Fruit fly (Drosophila melanogaster) Kc167 (cell line): ENCODE measurements around the gene CG33791.

Source experiments
- Myc ChIP-seq: fragments of >200 bp; optimal IDR thresholded peaks from 2 replicates; lab custom pipeline; 2017; ENCODE audit warnings: missing external identifiers
- Sin3A ChIP-seq: fragments of >200 bp; optimal IDR thresholded peaks from 2 replicates; lab custom pipeline; 2018; ENCODE audit warnings: missing external identifiers
- h ChIP-seq: fragments of >200 bp; optimal IDR thresholded peaks from 3 replicates; lab custom pipeline; 2018; ENCODE audit warnings: missing external identifiers
- insv ChIP-seq: fragments of >200 bp; optimal IDR thresholded peaks from 3 replicates; lab custom pipeline; 2018; ENCODE audit warnings: missing external identifiers
- psq ChIP-seq: fragments of >200 bp; optimal IDR thresholded peaks from 2 replicates; lab custom pipeline; 2017; ENCODE audit warnings: missing external identifiers
- ttk ChIP-seq: sonication (Bioruptor generic); optimal IDR thresholded peaks from 2 replicates; lab custom pipeline; 2017; ENCODE audit warnings: missing external identifiers

The CG33791 gene

dm6 chr3L:1637652-1638051 lies 34.9 kb downstream of the CG33791 start, which contains the start of gene nSyb:
TSS of gene nSyb (minus strand) at chr3L:1637752.
- no peak for TF ChIP-seq h (lab: Kevin White, UChicago)
- TF ChIP-seq insv (lab: Kevin White, UChicago) = no peak
- TF ChIP-seq ttk (lab: Kevin White, UChicago) = no peak
- no peak for TF ChIP-seq Myc (lab: Kevin White, UChicago)
- TF ChIP-seq Sin3A = no peak
- no peak for TF ChIP-seq psq (lab: Kevin White, UChicago)

DNA sequence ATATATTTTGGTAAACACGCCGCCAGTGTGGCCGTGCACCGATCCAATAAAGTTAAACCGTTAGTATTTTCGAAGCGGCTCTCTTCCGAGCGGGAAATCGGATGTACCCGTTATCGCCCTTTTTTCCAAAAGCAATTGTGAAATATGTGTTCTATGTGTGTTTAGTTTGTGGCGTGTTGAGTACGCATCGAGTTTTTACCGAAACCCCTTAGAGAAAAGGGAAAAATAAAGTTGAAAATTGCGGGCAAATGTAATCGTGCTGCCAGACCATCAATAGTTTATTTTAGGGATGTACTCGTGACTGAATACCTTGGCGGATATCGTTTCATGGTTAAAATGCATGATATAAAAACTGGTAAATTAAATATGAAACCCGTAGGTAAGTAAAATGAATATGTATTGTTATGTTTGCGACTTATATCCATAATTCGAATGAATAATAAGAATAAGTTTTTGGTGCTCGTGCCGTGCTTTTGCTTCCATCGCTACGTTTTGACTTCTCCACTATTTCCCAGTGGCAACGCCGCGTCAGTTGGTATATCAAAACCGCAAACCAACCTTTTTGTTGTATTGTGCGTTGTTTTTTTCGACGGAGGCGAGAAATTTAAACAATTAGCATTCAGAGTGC lies 36.5 kb downstream of the CG33791 start, which contains the start of the genes Mettl2 and Bgb:
Mettl2 (minus strand) TSS at position 51 of the 628 bp plus-strand sequence.
Bgb (plus strand) TSS at position 527 of the 628 bp plus-strand sequence.
- TF ChIP-seq h (lab: Kevin White, UChicago) (no peak), Sin3A (no peak), Myc (lab: Kevin White, UChicago) (no peak), insv (lab: Kevin White, UChicago) (no peak), ttk (lab: Kevin White, UChicago) (no peak), psq (lab: Kevin White, UChicago) (no peak)

DNA sequence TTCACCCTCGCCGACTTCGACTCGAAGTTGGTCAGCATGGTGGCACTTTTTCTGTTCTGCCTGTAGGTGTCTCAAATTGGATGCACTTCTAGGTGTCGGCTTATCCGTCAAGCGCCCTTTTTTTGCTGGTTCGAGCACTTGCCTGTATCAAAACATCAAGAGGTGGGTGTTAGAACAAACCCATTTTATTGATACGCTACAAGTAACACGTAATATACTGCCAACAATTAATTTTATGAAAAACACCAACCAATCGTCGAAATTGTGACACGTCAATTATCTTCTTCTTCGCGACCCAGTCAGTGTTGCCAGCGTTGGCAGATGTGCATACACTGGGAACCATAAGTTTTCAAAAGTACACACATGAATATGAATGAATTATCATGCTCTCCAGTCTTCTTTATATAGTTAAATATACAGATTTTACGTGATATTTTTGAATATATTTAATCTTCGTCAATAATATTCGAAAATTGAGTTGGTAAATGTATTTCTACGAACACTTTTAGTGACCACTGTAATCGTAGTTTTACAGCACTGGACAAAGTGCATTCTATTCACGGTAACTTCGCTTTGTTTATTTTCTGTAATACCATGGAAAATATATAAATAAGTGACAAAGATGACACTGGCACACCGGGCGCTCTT lies 42.3 kb downstream of the CG33791 start, which contains the start of the genes alphaCOP and CG13919:
alphaCOP (minus strand) TSS at position 280 of the 648 bp plus-strand sequence.
CG13919 (plus strand) TSS at position 548 of the 648 bp plus-strand sequence.
- no peak for TF ChIP-seq psq (lab: Kevin White, UChicago)
- TF ChIP-seq Sin3A = no peak
- TF ChIP-seq ttk (lab: Kevin White, UChicago) = no peak
- TF ChIP-seq Myc (lab: Kevin White, UChicago) = no peak
- no peak for TF ChIP-seq h (lab: Kevin White, UChicago)
- no peak for TF ChIP-seq insv (lab: Kevin White, UChicago)

DNA sequence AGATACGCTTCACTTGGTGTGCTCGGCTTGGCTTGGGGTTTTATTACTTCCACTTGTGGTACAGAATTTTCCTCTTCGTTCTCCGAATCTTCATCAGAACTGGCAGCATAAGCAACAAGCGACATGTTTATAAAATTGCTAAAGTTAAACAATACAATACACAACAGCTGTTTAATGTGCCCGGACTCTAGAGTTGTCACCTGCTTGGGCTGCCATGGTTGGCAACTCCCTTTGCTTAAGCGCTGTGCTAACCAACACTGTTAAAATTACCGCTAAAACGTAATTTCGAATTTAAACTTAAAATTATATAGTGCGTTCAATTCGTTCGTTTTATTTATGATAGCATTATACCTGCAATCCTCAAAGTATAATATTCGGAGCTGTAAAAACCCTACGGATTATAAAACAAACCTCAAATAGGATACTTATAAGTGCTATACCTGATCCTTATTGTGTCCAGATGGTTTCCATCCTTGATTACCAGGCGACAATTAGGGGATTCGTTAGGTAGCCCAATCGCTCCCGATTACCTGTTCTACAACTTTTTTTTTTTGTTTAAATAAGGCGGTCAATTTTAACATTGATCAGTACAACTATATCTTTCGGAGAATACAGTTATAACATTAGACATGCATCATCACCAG lies 44.6 kb downstream of the CG33791 start, which contains the start of the genes CG17249 and Bro:
CG17249 (minus strand) TSS at position 189 of the 644 bp plus-strand sequence.
Bro (plus strand) TSS at position 594 of the 644 bp plus-strand sequence.
- no peak for TF ChIP-seq h (lab: Kevin White, UChicago)
- TF ChIP-seq Myc (lab: Kevin White, UChicago) = no peak
- no peak for TF ChIP-seq ttk (lab: Kevin White, UChicago)
- no peak for TF ChIP-seq Sin3A
- TF ChIP-seq insv (lab: Kevin White, UChicago) = no peak
- TF ChIP-seq psq (lab: Kevin White, UChicago) = no peak

DNA sequence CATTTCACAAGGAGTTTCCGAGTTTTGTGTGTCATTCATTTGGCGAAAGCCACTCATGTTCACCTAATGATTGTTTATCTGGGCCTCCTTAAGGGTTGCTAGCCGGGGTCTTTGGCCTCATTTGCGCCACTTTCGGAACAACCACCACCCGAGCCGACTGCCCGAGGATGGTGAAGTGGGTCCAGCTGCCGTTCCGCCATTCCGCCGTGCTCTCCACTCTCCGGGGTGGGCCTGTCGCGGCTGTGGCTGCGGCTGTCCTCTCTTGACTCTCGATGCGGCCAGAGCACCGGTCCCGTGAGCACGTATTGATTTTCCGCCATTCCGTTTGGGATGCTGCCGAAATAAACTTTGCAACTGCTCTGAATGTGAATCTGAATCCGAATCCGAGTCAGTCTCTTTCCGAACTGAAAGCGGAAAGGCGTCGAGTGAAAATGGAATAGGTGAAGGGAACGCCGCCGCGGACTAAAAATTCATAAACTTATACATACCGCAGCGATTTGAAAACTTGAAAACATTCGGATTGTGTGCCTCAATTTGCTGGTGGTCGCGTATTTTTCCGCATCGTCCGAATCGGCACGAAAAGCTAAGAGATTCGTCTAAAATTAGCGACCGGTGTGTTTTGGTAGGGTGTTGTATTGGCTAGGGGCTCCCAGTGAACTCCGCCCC lies 46.1 kb downstream of the CG33791 start, which contains the start of gene CG13920:
CG13920 (plus strand) TSS at position 255 of the 666 bp plus-strand sequence.
- TF ChIP-seq psq (lab: Kevin White, UChicago) (no peak), ttk (lab: Kevin White, UChicago) (no peak), h (lab: Kevin White, UChicago) (no peak), Myc (lab: Kevin White, UChicago) (no peak)

dm6 chr3L:1649363-1649762 lies 46.6 kb downstream of the CG33791 start:
- TF ChIP-seq psq (lab: Kevin White, UChicago) (no peak), h (lab: Kevin White, UChicago) (no peak), Myc (lab: Kevin White, UChicago) (no peak), Sin3A (no peak), insv (lab: Kevin White, UChicago) (no peak), ttk (lab: Kevin White, UChicago) (no peak)

dm6 chr3L:1652700-1653200 lies 50.0 kb downstream of the CG33791 start, which contains the start of the genes CG7970 and Vta1:
TSS of gene CG7970 (plus strand) at chr3L:1652750.
TSS of gene Vta1 (minus strand) at chr3L:1652900.
- TF ChIP-seq psq (lab: Kevin White, UChicago) (no peak), h (lab: Kevin White, UChicago) (no peak), Sin3A (no peak), insv (lab: Kevin White, UChicago) (no peak), Myc (lab: Kevin White, UChicago) (no peak), ttk (lab: Kevin White, UChicago) (no peak)

dm6 chr3L:1653752-1654151 lies 51.0 kb downstream of the CG33791 start:
- TF ChIP-seq h (lab: Kevin White, UChicago) (no peak), psq (lab: Kevin White, UChicago) (no peak)

DNA sequence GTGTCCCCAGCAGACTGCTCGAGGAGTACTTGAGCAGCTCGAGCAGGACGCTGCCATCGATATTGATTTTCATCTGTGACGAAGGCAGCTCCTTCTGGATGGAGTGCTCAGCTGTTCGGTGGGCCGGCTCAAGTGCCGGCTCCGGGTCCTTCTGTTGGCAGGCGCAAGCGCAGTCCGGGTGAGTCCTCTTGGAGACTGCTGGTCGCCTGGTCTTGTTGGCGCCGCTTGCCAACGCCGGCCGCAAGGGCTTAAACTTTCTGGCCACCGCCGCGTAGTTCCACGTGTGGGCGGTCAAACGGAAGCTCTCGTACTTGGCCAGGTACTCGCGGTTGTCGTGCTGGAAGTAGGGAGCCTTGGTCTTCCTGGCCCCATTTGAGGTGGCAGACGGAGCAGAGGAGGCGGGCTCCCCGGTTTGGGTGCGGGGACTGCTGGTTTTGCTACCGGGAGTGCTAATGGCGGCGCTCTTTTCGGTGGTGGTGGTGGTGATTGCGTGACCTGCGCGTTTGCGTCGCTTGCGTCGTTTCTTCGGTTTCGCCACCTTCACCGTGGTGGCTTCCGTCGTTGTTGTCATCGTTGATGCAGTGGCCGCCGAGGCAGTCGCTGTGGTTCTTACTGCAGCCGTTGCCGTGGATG lies 59.1 kb downstream of the CG33791 start:
- TF ChIP-seq insv (lab: Kevin White, UChicago) (no peak), psq (lab: Kevin White, UChicago) (no peak), h (lab: Kevin White, UChicago) (no peak), Myc (lab: Kevin White, UChicago) (no peak), Sin3A (no peak)

dm6 chr3L:1663531-1663930 lies 60.8 kb downstream of the CG33791 start:
- TF ChIP-seq psq (lab: Kevin White, UChicago) (no peak), insv (lab: Kevin White, UChicago) (no peak), Myc (lab: Kevin White, UChicago) (no peak), Sin3A (no peak), h (lab: Kevin White, UChicago) (no peak), ttk (lab: Kevin White, UChicago) (no peak)
